Worm (Caenorhabditis elegans): ENCODE measurements around the gene fbxb-43.

The fbxb-43 gene

DNA sequence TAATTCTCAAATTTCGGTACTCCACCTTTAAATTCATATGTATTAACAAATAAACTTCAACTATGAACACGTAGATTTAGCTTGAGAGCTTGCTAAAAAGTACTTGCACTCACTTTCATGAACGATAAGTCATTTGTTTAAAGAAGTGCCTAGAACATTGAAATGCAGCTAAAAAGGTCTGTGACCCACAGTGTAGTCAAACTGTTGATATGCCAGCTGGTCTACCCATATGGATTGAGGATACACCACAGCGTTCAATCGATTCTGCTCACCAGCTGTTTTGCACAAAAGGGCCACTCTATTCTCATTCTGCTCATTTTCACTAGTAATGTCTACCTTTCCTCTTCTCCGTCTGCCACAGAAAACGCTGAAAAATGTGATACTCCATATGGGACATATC lies at the start of gene fbxb-43:
TSS of gene fbxb-43 (plus strand) at position 301 of the 400 bp plus-strand sequence.
- TF ChIP-seq xbp-1 (tag; optimal IDR thresholded peaks at IDR 0.05) (no peak), ces-1 (GFP tag; optimal IDR thresholded peaks at IDR 0.05) (no peak), lin-35 (GFP tag; optimal IDR thresholded peaks at IDR 0.05) (no peak), nhr-71 (tag; optimal IDR thresholded peaks at IDR 0.05) (no peak), lsy-2 (tag; optimal IDR thresholded peaks at IDR 0.05) (no peak), dpl-1 (GFP tag; optimal IDR thresholded peaks at IDR 0.05) (no peak), ama-1 (optimal IDR thresholded peaks at IDR 0.05) (no peak), dsc-1 (tag; optimal IDR thresholded peaks at IDR 0.05) (no peak), skn-1 (tag; optimal IDR thresholded peaks at IDR 0.05) (no peak)

DNA sequence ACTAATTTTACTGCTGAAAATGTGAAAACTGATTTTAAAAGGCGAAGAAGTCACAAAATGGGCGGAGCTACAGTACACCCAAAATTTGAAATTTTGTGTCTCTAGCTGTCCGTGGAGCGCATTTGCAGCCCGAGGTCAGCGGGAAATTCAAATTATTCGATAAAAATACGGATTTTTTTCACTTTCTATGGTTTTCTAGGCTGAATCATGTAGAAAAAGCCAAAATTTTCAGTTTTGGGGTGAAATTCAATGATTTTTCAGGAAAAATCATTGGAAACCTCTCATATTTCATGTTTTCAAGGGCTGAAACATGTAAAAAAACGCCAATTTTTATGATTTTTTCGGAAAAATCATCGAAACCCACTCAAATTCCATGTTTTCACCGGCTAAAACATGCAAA lies 45.2 kb upstream of the fbxb-43 start:
- TF ChIP-seq nhr-47 (tag; optimal IDR thresholded peaks at IDR 0.05): no peak
- TF ChIP-seq lsy-2 (tag; optimal IDR thresholded peaks at IDR 0.05): no peak
- TF ChIP-seq unc-62 (GFP tag; optimal IDR thresholded peaks at IDR 0.05): no peak
- TF ChIP-seq dpl-1 (GFP tag; optimal IDR thresholded peaks at IDR 0.05): no peak
- no peak for TF ChIP-seq nhr-90 (tag; optimal IDR thresholded peaks at IDR 0.05; ENCODE audit: poor library complexity)
- no peak for TF ChIP-seq isw-1 (GFP tag; IDR thresholded peaks at IDR 0.05)
- no peak for TF ChIP-seq fkh-10 (GFP tag; optimal IDR thresholded peaks at IDR 0.05)
- TF ChIP-seq ceh-8 (GFP tag; optimal IDR thresholded peaks at IDR 0.05): no peak
- TF ChIP-seq nhr-20 (tag; optimal IDR thresholded peaks at IDR 0.05): no peak
- TF ChIP-seq C34B4.2 (tag; optimal IDR thresholded peaks at IDR 0.05): no peak
- TF ChIP-seq nhr-28 (tag; optimal IDR thresholded peaks at IDR 0.05): no peak
- TF ChIP-seq fkh-4 (tag; optimal IDR thresholded peaks at IDR 0.05; ENCODE audit: borderline replicate concordance): no peak
- TF ChIP-seq elt-3 (tag; optimal IDR thresholded peaks at IDR 0.05): no peak
- TF ChIP-seq hlh-17 (GFP tag; optimal IDR thresholded peaks at IDR 0.05; ENCODE audit: borderline replicate concordance): no peak

DNA sequence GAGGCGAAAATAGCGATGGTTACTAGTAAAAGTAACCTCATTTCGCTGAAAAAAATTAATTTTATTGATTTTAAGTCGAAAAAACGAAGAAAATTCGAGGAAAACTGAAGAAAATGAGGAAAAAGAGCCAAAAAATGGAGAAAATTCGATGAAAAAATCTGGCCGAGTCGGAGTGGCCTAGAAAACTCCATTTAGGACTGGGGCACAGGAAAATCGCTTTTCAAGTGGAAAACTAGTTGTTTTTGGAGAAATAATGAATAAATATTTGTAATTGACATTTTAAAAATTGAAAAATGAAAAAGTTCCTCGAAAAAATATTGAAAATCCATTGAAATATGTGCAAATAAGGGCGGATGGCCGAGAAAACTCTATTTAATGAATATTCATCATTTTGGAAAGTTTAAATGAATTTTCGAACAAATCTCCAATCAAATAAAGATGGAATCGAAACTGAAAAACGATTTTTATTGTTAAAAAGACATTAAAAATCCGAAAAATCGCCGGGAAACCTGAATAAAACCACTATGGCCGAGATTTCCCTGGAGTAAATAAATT lies 35.7 kb upstream of the fbxb-43 start, which contains the start of gene emc-1:
TSS of gene emc-1 (minus strand) at position 45 of the 555 bp plus-strand sequence.
- TF ChIP-seq ceh-90 (tag; optimal IDR thresholded peaks at IDR 0.05): peak; percentile 76
- peak in 1 of 2 experiments; percentile 7 for TF ChIP-seq lsy-2 (tag; optimal IDR thresholded peaks at IDR 0.05)
- no peak for TF ChIP-seq F16B12.6 (tag; optimal IDR thresholded peaks at IDR 0.05)
- no peak for TF ChIP-seq mab-9 (GFP tag; IDR thresholded peaks at IDR 0.05)
- TF ChIP-seq nhr-90 (tag; optimal IDR thresholded peaks at IDR 0.05; ENCODE audit: poor library complexity): peak; percentile 8
- no peak for TF ChIP-seq nhr-19 (GFP tag; conservative IDR thresholded peaks at IDR 0.05)
- TF ChIP-seq ztf-4 (tag; optimal IDR thresholded peaks at IDR 0.05): no peak
- no peak for TF ChIP-seq elt-3 (tag; optimal IDR thresholded peaks at IDR 0.05)
- TF ChIP-seq pax-3 (tag; optimal IDR thresholded peaks at IDR 0.05): no peak
- no peak for TF ChIP-seq ces-1 (GFP tag; optimal IDR thresholded peaks at IDR 0.05)
- TF ChIP-seq ama-1 (optimal IDR thresholded peaks at IDR 0.05): no peak
- peak; percentile 37 for TF ChIP-seq rnt-1 (tag; optimal IDR thresholded peaks at IDR 0.05)
- no peak for TF ChIP-seq unc-130 (tag; optimal IDR thresholded peaks at IDR 0.05)
- no peak for TF ChIP-seq nhr-28 (tag; optimal IDR thresholded peaks at IDR 0.05)
- peak; percentile 16 for TF ChIP-seq mep-1 (tag; optimal IDR thresholded peaks at IDR 0.05)
- TF ChIP-seq efl-1 (optimal IDR thresholded peaks at IDR 0.05): no peak
- peak in 1 of 2 experiments; percentile 14 for TF ChIP-seq efl-1 (GFP tag; optimal IDR thresholded peaks at IDR 0.05 in 1 of 2)
- TF ChIP-seq dpl-1 (GFP tag; optimal IDR thresholded peaks at IDR 0.05): peak in 1 of 3 experiments; percentile 14
- peak; percentile 32 for TF ChIP-seq lin-14 (GFP tag; optimal IDR thresholded peaks at IDR 0.05)
- no peak for TF ChIP-seq snu-23 (GFP tag; optimal IDR thresholded peaks at IDR 0.05)
- no peak for TF ChIP-seq pag-3 (tag; optimal IDR thresholded peaks at IDR 0.05; ENCODE audit: borderline replicate concordance, insufficient read depth)
- TF ChIP-seq C16A3.4 (tag; optimal IDR thresholded peaks at IDR 0.05): no peak
- peak; percentile 2 for TF ChIP-seq fkh-8 (tag; optimal IDR thresholded peaks at IDR 0.05)
- TF ChIP-seq nhr-85 (tag): peak; percentile 63
- TF ChIP-seq C34B4.2 (tag; optimal IDR thresholded peaks at IDR 0.05): no peak
- no peak for TF ChIP-seq hlh-17 (GFP tag; optimal IDR thresholded peaks at IDR 0.05; ENCODE audit: borderline replicate concordance)
- TF ChIP-seq irx-1 (tag; optimal IDR thresholded peaks at IDR 0.05): peak; percentile 45

All from whole organism, L1 larva.